Fruit fly (Drosophila melanogaster): Measurements from ENCODE around the gene CG32756.

CG32756 gene

dm6 chrX:5918499-5919126, 26.9 kb upstream of the CG32756 start (continued):
- TF ChIP-seq CG6654 (GFP tag; optimal IDR thresholded peaks at IDR 0.05) (peak; percentile 93), CG6854 (GFP tag; optimal IDR thresholded peaks at IDR 0.05) (peak; percentile 97), CG10274 (GFP tag; optimal IDR thresholded peaks at IDR 0.05) (peak; percentile 95), Ssrp (tag; optimal IDR thresholded peaks at IDR 0.05) (peak; percentile 98), CG2129 (GFP tag; IDR thresholded peaks at IDR 0.05; ENCODE audit: partially characterized antibody) (no peak), ro (GFP tag; IDR thresholded peaks at IDR 0.05) (peak; percentile 99), Lim3 (GFP tag; IDR thresholded peaks at IDR 0.05) (peak; percentile 94), crc (GFP tag; optimal IDR thresholded peaks at IDR 0.05) (peak; percentile 98), Hsf (GFP tag; optimal IDR thresholded peaks at IDR 0.05) (peak; percentile 99), Bdp1 (GFP tag; optimal IDR thresholded peaks at IDR 0.05) (peak; percentile 92), CG11085 (GFP tag; IDR thresholded peaks at IDR 0.05) (peak; percentile 99), bcd (GFP tag; optimal IDR thresholded peaks at IDR 0.05) (peak; percentile 99), CG14667 (GFP tag; IDR thresholded peaks at IDR 0.05) (peak; percentile 99), org-1 (GFP tag; optimal IDR thresholded peaks at IDR 0.05) (peak; percentile 99), repo (GFP tag; optimal IDR thresholded peaks at IDR 0.05) (peak; percentile 98), corto (GFP tag; optimal IDR thresholded peaks at IDR 0.05) (peak; percentile 93), odd (GFP tag; optimal IDR thresholded peaks at IDR 0.05) (peak; percentile 97), CG13287 (GFP tag; IDR thresholded peaks at IDR 0.05; ENCODE audit: partially characterized antibody) (peak; percentile 77), exex (tag; optimal IDR thresholded peaks at IDR 0.05) (peak; percentile 93), abd-A (tag; optimal IDR thresholded peaks at IDR 0.05) (peak; percentile 93), CG3065 (GFP tag; optimal IDR thresholded peaks at IDR 0.05) (peak; percentile 96), pros (GFP tag; optimal IDR thresholded peaks at IDR 0.05) (peak; percentile 24), ERR (GFP tag; optimal IDR thresholded peaks at IDR 0.05) (peak; percentile 99), sc (optimal IDR thresholded peaks at IDR 0.05) (no peak), sc (GFP tag; optimal IDR thresholded peaks at IDR 0.05) (peak; percentile 94), CG12155 (GFP tag; optimal IDR thresholded peaks at IDR 0.05) (peak; percentile 98), unc-4 (GFP tag; IDR thresholded peaks at IDR 0.05; ENCODE audit: partially characterized antibody) (peak; percentile 61), twi (tag; optimal IDR thresholded peaks at IDR 0.05) (peak; percentile 95), toy (GFP tag; IDR thresholded peaks at IDR 0.05) (peak; percentile 99), Drgx (GFP tag; IDR thresholded peaks at IDR 0.05) (peak; percentile 99), CG1603 (tag; optimal IDR thresholded peaks at IDR 0.05) (peak; percentile 99), CG7987 (GFP tag; optimal IDR thresholded peaks at IDR 0.05) (peak; percentile 95), CG6683 (GFP tag; optimal IDR thresholded peaks at IDR 0.05) (peak; percentile 97), CG18599 (GFP tag; optimal IDR thresholded peaks at IDR 0.05) (peak; percentile 100), bowl (GFP tag; IDR thresholded peaks at IDR 0.05) (peak; percentile 98), cas (GFP tag; IDR thresholded peaks at IDR 0.05) (peak; percentile 98), ato (GFP tag; IDR thresholded peaks at IDR 0.05; ENCODE audit: partially characterized antibody) (no peak), slou (GFP tag; optimal IDR thresholded peaks at IDR 0.05) (peak; percentile 98), Tbp (GFP tag; optimal IDR thresholded peaks at IDR 0.05) (no peak), pum (GFP tag; optimal IDR thresholded peaks at IDR 0.05) (peak; percentile 99), CG5245 (GFP tag; optimal IDR thresholded peaks at IDR 0.05) (peak; percentile 99), Dip3 (GFP tag; optimal IDR thresholded peaks at IDR 0.05) (peak; percentile 98), prd (optimal IDR thresholded peaks at IDR 0.05) (no peak), prd (GFP tag; IDR thresholded peaks at IDR 0.05) (peak; percentile 100), dimm (GFP tag; IDR thresholded peaks at IDR 0.05) (peak; percentile 98), Hand (GFP tag; optimal IDR thresholded peaks at IDR 0.05) (peak; percentile 97), Side (GFP tag; optimal IDR thresholded peaks at IDR 0.05) (peak; percentile 99), mam (GFP tag; optimal IDR thresholded peaks at IDR 0.05) (peak; percentile 100), CG17829 (tag; optimal IDR thresholded peaks at IDR 0.05) (peak; percentile 98), lab (GFP tag; optimal IDR thresholded peaks at IDR 0.05) (peak; percentile 100)
